Worm (Caenorhabditis elegans) whole organism, late embryonic: ENCODE measurements around the gene his-59.

Experiments
- C38D4.7 ChIP-seq: fragments of 200-800 bp; sonication (Bioruptor generic); optimal IDR thresholded peaks from 2 replicates; lab custom pipeline; 2018; ENCODE audit warnings: mild to moderate bottlenecking, missing genetic modification characterization, moderate library complexity, missing compliant biosample characterization
- F13H6.1 ChIP-seq: sonication (generic microtip); optimal IDR thresholded peaks from 2 replicates; lab custom pipeline; 2016; ENCODE audit warnings: missing genetic modification characterization, missing compliant biosample characterization
- ceh-18 ChIP-seq: sonication (generic microtip); optimal IDR thresholded peaks from 2 replicates; lab custom pipeline; 2016; ENCODE audit warnings: missing genetic modification characterization, missing compliant biosample characterization
- che-1 ChIP-seq: sonication (generic microtip); optimal IDR thresholded peaks from 2 replicates; lab custom pipeline; 2016; ENCODE audit warnings: mild to moderate bottlenecking, missing genetic modification characterization, missing compliant biosample characterization
- fkh-10 ChIP-seq: fragments of 150-350 bp; optimal IDR thresholded peaks from 2 replicates; lab custom pipeline; 2014; ENCODE audit warnings: missing biosample characterization, missing genetic modification reagents, missing genetic modification characterization
- hlh-30 ChIP-seq: sonication (generic microtip); optimal IDR thresholded peaks from 2 replicates; lab custom pipeline; 2017; ENCODE audit warnings: antibody characterized with exemption, missing genetic modification characterization, missing compliant biosample characterization; ENCODE audit not compliant: insufficient read depth
- lin-11 ChIP-seq: fragments of 200-800 bp; sonication (Bioruptor generic); optimal IDR thresholded peaks from 2 replicates; lab custom pipeline; 2018; ENCODE audit warnings: mild to moderate bottlenecking, missing genetic modification characterization, missing compliant biosample characterization
- nhr-11 ChIP-seq: fragments of 150-350 bp; optimal IDR thresholded peaks from 2 replicates; lab custom pipeline; 2014; ENCODE audit warnings: missing biosample characterization, missing genetic modification characterization
- pax-1 ChIP-seq: fragments of 150-350 bp; optimal IDR thresholded peaks from 2 replicates; lab custom pipeline; 2014; ENCODE audit warnings: missing biosample characterization, missing genetic modification characterization
- pha-4 ChIP-seq: fragments of 150-350 bp; optimal IDR thresholded peaks from 2 replicates; lab custom pipeline; 2018; ENCODE audit warnings: missing biosample characterization, missing genetic modification reagents, missing genetic modification characterization
- pqm-1 ChIP-seq: sonication (generic microtip); optimal IDR thresholded peaks from 2 replicates; lab custom pipeline; 2016; ENCODE audit warnings: missing genetic modification characterization, missing compliant biosample characterization
- tbx-2 ChIP-seq: sonication (generic microtip); optimal IDR thresholded peaks from 2 replicates; lab custom pipeline; 2016; ENCODE audit warnings: missing genetic modification characterization, missing compliant biosample characterization

DNA sequence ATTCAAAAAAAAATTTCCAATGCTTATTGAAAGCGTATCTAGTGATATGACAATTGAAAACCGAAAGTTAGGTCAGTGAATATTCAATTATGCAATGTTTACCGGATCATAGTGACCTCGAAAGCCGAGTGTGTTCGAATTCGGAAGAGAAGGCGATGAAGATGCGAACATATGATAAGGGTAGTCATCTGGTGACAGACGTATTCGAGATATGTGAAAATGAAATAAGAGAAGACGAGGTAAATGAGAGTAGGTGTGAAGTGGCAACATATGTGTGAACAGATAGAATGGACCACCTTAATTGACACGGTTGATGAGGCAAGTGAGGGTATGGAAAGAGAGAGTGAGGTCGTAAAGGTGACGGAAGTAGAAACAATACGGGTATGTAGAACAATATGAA, 33.2 kb upstream of the his-59 start:
- TF ChIP-seq nhr-11 (tag; lab: Kevin White, UChicago) (no peak), pha-4 (tag; lab: Kevin White, UChicago) (no peak), tbx-2 (tag; lab: Kevin White, UChicago) (no peak), hlh-30 (no peak), che-1 (tag; lab: Kevin White, UChicago) (no peak), lin-11 (no peak), pax-1 (tag; lab: Kevin White, UChicago) (no peak), pqm-1 (tag; lab: Kevin White, UChicago) (no peak), F13H6.1 (tag; lab: Kevin White, UChicago) (no peak), C38D4.7 (GFP tag; lab: Kevin White, UChicago) (no peak), fkh-10 (no peak), ceh-18 (no peak)
